Worm (Caenorhabditis elegans) whole organism, L4 larva: ENCODE results near the gene sri-38.

ENCODE experiments used
- F10B5.3 ChIP-seq: sonication (generic microtip); optimal IDR thresholded peaks from 2 replicates; lab custom pipeline; 2016; ENCODE audit warnings: mild to moderate bottlenecking, missing genetic modification characterization, missing compliant biosample characterization
- F26F4.8 ChIP-seq: fragments of 200-800 bp; sonication (Bioruptor generic); conservative IDR thresholded peaks from 2 replicates; pipeline ENCODE4 v1.3.6; 2022; ENCODE audit warnings: missing genetic modification characterization, missing compliant biosample characterization
- F44E2.7 ChIP-seq: fragments of 200-800 bp; sonication (Bioruptor generic); IDR thresholded peaks from 2 replicates; pipeline ENCODE4 v2.1.2; 2022; ENCODE audit warnings: missing genetic modification characterization, missing compliant biosample characterization
- F49E8.2 ChIP-seq: sonication (generic microtip); optimal IDR thresholded peaks from 2 replicates; lab custom pipeline; 2016; ENCODE audit warnings: missing compliant biosample characterization, mild to moderate bottlenecking, missing genetic modification characterization, borderline replicate concordance
- Y48G9A.11 ChIP-seq: fragments of 200-800 bp; sonication (Bioruptor generic); IDR thresholded peaks from 2 replicates; pipeline ENCODE4 v1.3.6; 2022; ENCODE audit warnings: missing genetic modification reagents, missing genetic modification characterization, missing compliant biosample characterization
- aha-1 ChIP-seq: fragments of 150-350 bp; peaks from one replicate; lab custom pipeline; 2014; ENCODE audit warnings: missing biosample characterization, missing genetic modification characterization
- ama-1 ChIP-seq: fragments of 150-350 bp; optimal IDR thresholded peaks from 2 replicates; lab custom pipeline; 2014; ENCODE audit warnings: inconsistent platforms, mixed read lengths
- ctbp-1 ChIP-seq: fragments of 200-800 bp; sonication (Bioruptor generic); IDR thresholded peaks from 2 replicates; pipeline ENCODE4 v1.3.6; 2022; ENCODE audit warnings: missing genetic modification reagents, missing genetic modification characterization, missing compliant biosample characterization
- daf-16 ChIP-seq, 3 experiments: sonication (generic microtip); optimal IDR thresholded peaks; 2 replicates each; lab custom pipeline; 2016 to 2017; ENCODE audit warnings: missing genetic modification characterization in 3 of 3, missing genetic modification reagents in 3 of 3, mild to moderate bottlenecking in 2 of 3, missing compliant biosample characterization in 2 of 3, missing biosample characterization in 1 of 3, moderate library complexity in 1 of 3
- dmd-6 ChIP-seq: fragments of 200-800 bp; sonication (Bioruptor generic); IDR thresholded peaks from 2 replicates; pipeline ENCODE4 v1.3.6; 2022; ENCODE audit warnings: missing genetic modification reagents, missing genetic modification characterization, missing compliant biosample characterization
- duxl-1 ChIP-seq: sonication (generic microtip); optimal IDR thresholded peaks from 2 replicates; lab custom pipeline; 2016; ENCODE audit warnings: mild to moderate bottlenecking, missing genetic modification characterization, moderate library complexity, missing compliant biosample characterization; ENCODE audit not compliant: poor library complexity
- hif-1 ChIP-seq, 2 experiments: sonication (generic microtip); optimal IDR thresholded peaks; 2 replicates each; lab custom pipeline; 2016 to 2017; ENCODE audit warnings: missing compliant biosample characterization in 2 of 2, missing genetic modification characterization in 2 of 2, missing genetic modification reagents in 2 of 2, missing genotype in 2 of 2, mild to moderate bottlenecking in 1 of 2
- hlh-11 ChIP-seq: fragments of 200-800 bp; sonication (Bioruptor generic); optimal IDR thresholded peaks from 2 replicates; lab custom pipeline; 2018; ENCODE audit warnings: mild to moderate bottlenecking, missing genetic modification characterization, missing compliant biosample characterization
- hlh-30 ChIP-seq: sonication (generic microtip); optimal IDR thresholded peaks from 2 replicates; lab custom pipeline; 2017; ENCODE audit warnings: antibody characterized with exemption, mild to moderate bottlenecking, missing genetic modification characterization, missing compliant biosample characterization; ENCODE audit not compliant: insufficient read depth
- lin-1 ChIP-seq: fragments of 200-800 bp; sonication (Bioruptor generic); IDR thresholded peaks from 2 replicates; pipeline ENCODE4 v1.3.6; 2022; ENCODE audit warnings: missing genetic modification reagents, missing genetic modification characterization, missing compliant biosample characterization
- lir-3 ChIP-seq: sonication (generic microtip); optimal IDR thresholded peaks from 2 replicates; lab custom pipeline; 2016; ENCODE audit warnings: mild to moderate bottlenecking, missing genetic modification characterization, missing compliant biosample characterization
- lsy-2 ChIP-seq, 2 experiments: fragments of 150-350 bp in 1 of 2; sonication (generic microtip) in 1 of 2; optimal IDR thresholded peaks; 2 replicates each; lab custom pipeline; 2014 to 2017; ENCODE audit warnings: missing biosample characterization in 2 of 2, missing genetic modification characterization in 2 of 2
- mdt-29 ChIP-seq: fragments of 200-800 bp; sonication (Bioruptor generic); IDR thresholded peaks from 2 replicates; pipeline ENCODE4 v1.3.6; 2022; ENCODE audit warnings: missing genetic modification reagents, missing genetic modification characterization, missing compliant biosample characterization
- mxl-3 ChIP-seq: fragments of 200-800 bp; sonication (Bioruptor generic); optimal IDR thresholded peaks from 2 replicates; lab custom pipeline; 2018; ENCODE audit warnings: mild to moderate bottlenecking, missing genetic modification characterization, missing compliant biosample characterization
- nhr-102 ChIP-seq: sonication (generic microtip); optimal IDR thresholded peaks from 2 replicates; lab custom pipeline; 2016; ENCODE audit warnings: mild to moderate bottlenecking, missing genetic modification characterization, moderate library complexity, missing compliant biosample characterization
- nhr-237 ChIP-seq: sonication (generic microtip); optimal IDR thresholded peaks from 2 replicates; lab custom pipeline; 2017; ENCODE audit warnings: missing biosample characterization, missing genetic modification characterization
- nhr-28 ChIP-seq: fragments of 150-350 bp; optimal IDR thresholded peaks from 2 replicates; lab custom pipeline; 2014; ENCODE audit warnings: missing biosample characterization, missing genetic modification characterization
- nhr-42 ChIP-seq: fragments of 200-800 bp; sonication (Bioruptor generic); IDR thresholded peaks from 2 replicates; pipeline ENCODE4 v1.3.6; 2022; ENCODE audit warnings: missing genetic modification characterization, missing compliant biosample characterization
- nhr-6 ChIP-seq: fragments of 150-350 bp; optimal IDR thresholded peaks from 2 replicates; lab custom pipeline; 2014; ENCODE audit warnings: missing biosample characterization, missing genetic modification characterization
- nhr-77 ChIP-seq: fragments of 150-350 bp; optimal IDR thresholded peaks from 2 replicates; lab custom pipeline; 2014; ENCODE audit warnings: missing biosample characterization, missing genetic modification characterization
- pha-4 ChIP-seq, 2 experiments: fragments of 150-350 bp in 1 of 2; fragments of 200-800 bp in 1 of 2; sonication (Bioruptor generic) in 1 of 2; IDR thresholded peaks in 1 of 2; optimal IDR thresholded peaks in 1 of 2; 2 replicates each; pipeline versions ENCODE4 v1.3.6 to Lab custom; 2014 to 2022; ENCODE audit warnings: missing genetic modification characterization in 2 of 2, missing genetic modification reagents in 2 of 2, missing biosample characterization in 1 of 2, missing compliant biosample characterization in 1 of 2
- php-3 ChIP-seq: fragments of 200-800 bp; sonication (Bioruptor generic); IDR thresholded peaks from 2 replicates; pipeline ENCODE4 v1.3.6; 2022; ENCODE audit warnings: missing genetic modification reagents, missing genetic modification characterization, missing compliant biosample characterization
- pqm-1 ChIP-seq: sonication (generic microtip); optimal IDR thresholded peaks from 2 replicates; lab custom pipeline; 2017; ENCODE audit warnings: missing biosample characterization, missing genetic modification characterization
- sdz-12 ChIP-seq: fragments of 200-800 bp; sonication (Bioruptor generic); optimal IDR thresholded peaks from 2 replicates; lab custom pipeline; 2018; ENCODE audit warnings: mild to moderate bottlenecking, missing genetic modification characterization, missing compliant biosample characterization
- skn-1 ChIP-seq: fragments of 150-350 bp; optimal IDR thresholded peaks from 2 replicates; lab custom pipeline; 2014; ENCODE audit warnings: missing biosample characterization, missing genetic modification characterization
- unc-62 ChIP-seq, 3 experiments: fragments of 150-350 bp in 1 of 3; sonication (generic microtip); optimal IDR thresholded peaks in 2 of 3; peaks in 1 of 3; 1 replicate in 1 of 3; 2 replicates in 2 of 3; lab custom pipeline; 2014 to 2017; ENCODE audit warnings: missing biosample characterization in 3 of 3, missing genetic modification characterization in 3 of 3, missing genetic modification reagents in 3 of 3, missing genotype in 1 of 3
- ztf-11 ChIP-seq: fragments of 150-350 bp; optimal IDR thresholded peaks from 2 replicates; lab custom pipeline; 2014; ENCODE audit warnings: missing biosample characterization, missing genetic modification characterization

The sri-38 gene

DNA sequence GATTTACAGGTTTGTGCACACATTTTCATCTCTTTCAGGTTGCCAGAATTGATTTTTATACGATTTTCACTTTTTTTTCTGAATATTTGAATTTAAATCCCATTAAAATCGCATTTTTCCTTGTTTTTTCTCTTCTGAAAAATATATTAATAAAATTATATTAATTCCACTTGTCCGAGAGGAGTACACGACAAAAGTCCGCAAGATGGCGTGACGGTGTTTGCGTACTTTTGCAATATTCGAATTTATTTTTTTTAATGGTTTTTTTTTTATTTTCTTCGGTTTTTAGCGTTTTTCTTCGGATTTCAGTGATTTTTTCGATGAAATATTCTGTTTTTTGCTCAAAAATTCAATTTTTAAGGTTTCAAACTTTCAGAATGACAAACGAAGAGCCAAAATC is 45.8 kb upstream of the sri-38 start, which contains the start of gene usp-39 (continued):
- TF ChIP-seq F49E8.2 (tag; lab: Kevin White, UChicago), result peak; percentile 35
- no peak for TF ChIP-seq F10B5.3 (tag; lab: Kevin White, UChicago)
- TF ChIP-seq skn-1 (tag; lab: Kevin White, UChicago), result no peak

DNA sequence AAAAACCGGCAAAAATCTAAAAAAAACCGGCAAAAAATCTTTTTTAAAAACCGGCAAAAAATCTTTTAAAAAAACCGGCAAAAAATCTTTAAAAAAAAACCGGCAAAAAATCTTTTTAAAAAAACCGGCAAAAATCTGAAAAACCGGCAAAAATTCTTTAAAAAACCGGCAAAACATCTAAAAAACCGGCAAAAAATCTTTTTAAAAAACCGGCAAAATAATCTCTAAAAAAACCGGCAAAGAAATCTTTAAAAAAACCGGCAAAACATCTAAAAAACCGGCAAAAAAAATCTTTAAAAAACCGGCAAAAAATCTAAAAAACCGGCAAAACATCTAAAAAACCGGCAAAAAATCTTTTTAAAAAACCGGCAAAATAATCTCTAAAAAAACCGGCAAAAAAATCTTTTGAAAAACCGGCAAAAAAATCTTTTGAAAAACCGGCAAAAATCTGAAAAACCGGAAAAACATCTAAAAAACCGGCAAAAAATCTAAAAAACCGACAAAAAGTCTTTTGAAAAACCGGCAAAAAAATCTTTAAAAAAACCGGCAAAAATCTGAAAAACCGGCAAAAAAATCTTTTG is 40.2 kb upstream of the sri-38 start:
- TF ChIP-seq aha-1, result peak; percentile 22

DNA sequence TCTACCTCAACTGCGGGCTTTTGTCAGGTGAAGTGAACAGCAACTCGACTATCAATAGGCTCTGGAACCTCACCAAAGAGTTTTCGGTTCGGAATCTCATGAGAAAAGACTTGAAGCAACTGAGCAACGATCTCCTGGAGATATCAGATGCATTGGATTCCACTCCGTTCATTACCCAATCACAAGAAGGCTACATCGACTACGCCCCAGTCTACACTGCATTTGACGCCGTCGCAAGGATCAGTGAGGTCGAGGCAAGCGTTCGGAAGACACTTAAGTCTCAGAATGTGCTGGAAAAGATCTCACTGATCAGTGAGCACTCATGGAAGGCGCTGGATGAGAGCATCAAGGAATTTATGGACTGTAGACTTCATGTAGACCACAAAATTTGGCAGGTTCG is 32.4 kb upstream of the sri-38 start:
- TF ChIP-seq Y48G9A.11 (GFP tag; lab: Robert Waterston, UW), result no peak
- peak; percentile 91 for TF ChIP-seq aha-1
- TF ChIP-seq, all 104 proteins: peak for 1

DNA sequence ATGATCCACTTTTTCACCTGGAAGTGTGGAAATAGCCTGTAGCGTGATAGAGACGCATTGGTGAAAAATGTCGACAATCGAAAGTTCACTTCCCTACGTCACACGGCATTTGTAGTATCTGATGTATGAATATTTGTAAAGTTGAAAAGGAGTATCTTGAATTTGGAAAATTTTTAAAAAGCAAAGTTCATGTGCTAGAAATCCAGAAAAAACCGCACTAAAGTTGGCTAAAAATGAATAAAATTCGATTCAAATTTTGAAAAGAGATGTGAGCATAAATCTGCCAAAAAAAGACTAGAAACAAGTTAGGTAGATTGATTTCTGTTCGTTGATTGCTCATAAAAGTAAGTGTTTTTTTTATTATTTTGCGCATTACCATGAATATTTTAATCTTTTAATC is 27.6 kb upstream of the sri-38 start, which contains the start of gene sri-74:
Gene sri-74 (minus strand): TSS at position 101 of the 400 bp plus-strand sequence.
- TF ChIP-seq aha-1 (no peak), pha-4 (GFP tag; IDR thresholded peaks at IDR 0.05; lab: Robert Waterston, UW) (no peak), pha-4 (tag; optimal IDR thresholded peaks at IDR 0.05; lab: Kevin White, UChicago) (no peak), sdz-12 (GFP tag; lab: Kevin White, UChicago) (no peak), hlh-11 (no peak), F44E2.7 (no peak), lir-3 (tag; lab: Kevin White, UChicago) (no peak), mdt-29 (no peak), hif-1 (tag; optimal IDR thresholded peaks at IDR 0.05; lab: Kevin White, UChicago) (no peak), F26F4.8 (GFP tag; lab: Robert Waterston, UW) (no peak), ztf-11 (no peak)

DNA sequence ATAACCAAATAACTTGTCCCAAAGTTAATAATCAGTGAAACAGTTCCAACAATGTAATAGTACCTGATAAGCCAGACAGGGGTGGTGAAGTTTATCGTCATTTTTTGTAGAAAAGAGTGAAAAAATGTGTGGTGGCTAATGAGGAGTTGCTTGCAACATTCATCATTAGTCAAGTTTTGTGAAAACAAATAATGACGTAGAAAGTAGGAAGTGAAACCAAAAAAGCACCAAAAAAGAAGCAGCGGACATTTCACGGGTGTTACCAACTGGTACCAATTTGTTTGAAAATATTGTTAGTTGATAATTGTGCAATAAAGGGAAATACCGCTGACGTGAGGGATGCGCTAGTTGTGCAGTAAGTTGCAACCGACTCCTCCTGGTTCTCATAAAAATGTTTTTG is 25.2 kb upstream of the sri-38 start, which contains the start of gene sri-36:
Gene sri-36 (minus strand): TSS at position 101 of the 400 bp plus-strand sequence.
- TF ChIP-seq aha-1, result peak; percentile 9
- TF ChIP-seq php-3, result no peak
- TF ChIP-seq, all 104 proteins: peak for 1

DNA sequence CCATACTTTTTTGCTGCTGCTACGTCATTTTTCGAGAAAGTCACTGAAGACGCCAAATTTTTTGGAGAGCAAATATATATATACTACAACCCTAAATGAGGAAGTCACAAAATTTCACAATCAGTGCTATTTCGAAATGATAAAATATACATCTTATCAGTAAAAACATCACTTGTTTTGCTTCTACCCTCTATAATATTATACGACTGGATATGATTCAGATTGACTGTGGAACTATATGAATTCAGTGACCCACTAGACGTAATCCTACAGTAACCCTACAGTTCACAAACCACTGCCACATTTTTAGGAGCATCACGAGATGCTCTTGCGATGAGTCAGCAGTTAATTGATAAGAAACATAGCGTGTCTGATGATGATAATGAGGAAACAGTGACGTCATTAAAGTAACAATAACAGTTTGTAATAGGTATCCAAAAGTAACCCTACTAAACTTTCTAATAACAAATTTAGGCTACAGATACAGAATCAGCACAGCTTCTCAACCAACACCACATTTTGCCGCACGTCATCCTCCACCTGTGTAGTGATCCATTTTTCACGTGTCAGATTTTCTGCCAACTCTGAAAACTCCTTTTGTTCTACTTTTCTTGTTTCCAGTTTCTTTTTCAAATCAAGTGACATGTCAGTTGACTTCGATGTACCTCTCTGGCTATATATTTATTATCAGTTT is 23.7 kb upstream of the sri-38 start, which contains the start of the genes F33H12.7 and sri-39:
Gene F33H12.7 (minus strand): TSS at position 51 of the 694 bp plus-strand sequence.
Gene sri-39 (plus strand): TSS at position 644 of the 694 bp plus-strand sequence.
- peak in 1 of 2 experiments; percentile 75 for TF ChIP-seq lsy-2 (tag; optimal IDR thresholded peaks at IDR 0.05; lab: Kevin White, UChicago)
- TF ChIP-seq ama-1 (lab: Kevin White, UChicago), result no peak
- TF ChIP-seq nhr-28 (tag; lab: Kevin White, UChicago), result peak; percentile 81
- peak; percentile 52 for TF ChIP-seq dmd-6
- no peak for TF ChIP-seq nhr-237 (tag; lab: Kevin White, UChicago)
- no peak for TF ChIP-seq daf-16 (GFP tag; optimal IDR thresholded peaks at IDR 0.05; lab: Kevin White, UChicago)
- TF ChIP-seq daf-16 (tag; optimal IDR thresholded peaks at IDR 0.05; lab: Kevin White, UChicago), result peak; percentile 13
- TF ChIP-seq nhr-102 (tag; lab: Kevin White, UChicago), result peak; percentile 73
- TF ChIP-seq unc-62 (GFP tag; optimal IDR thresholded peaks at IDR 0.05 in 1 of 2; lab: Kevin White, UChicago), result peak in 1 of 2 experiments; percentile 28
- TF ChIP-seq unc-62 (tag; optimal IDR thresholded peaks at IDR 0.05; lab: Kevin White, UChicago), result no peak
- TF ChIP-seq nhr-77, result peak; percentile 38
- peak; percentile 13 for TF ChIP-seq hlh-30 (tag; lab: Kevin White, UChicago)
- 0 out of 2 replicates have a peak, but pooled peaks have one; percentile 9 for TF ChIP-seq lin-1
- TF ChIP-seq pqm-1 (tag; lab: Kevin White, UChicago), result peak; percentile 87
- TF ChIP-seq nhr-6 (tag; lab: Kevin White, UChicago), result peak; percentile 29
- no peak for TF ChIP-seq ctbp-1 (GFP tag; lab: Robert Waterston, UW)
- TF ChIP-seq duxl-1, result no peak
- TF ChIP-seq hlh-11, result peak; percentile 57
- TF ChIP-seq nhr-42 (GFP tag; lab: Robert Waterston, UW), result 0 out of 2 replicates have a peak, but pooled peaks have one; percentile 10
- peak; percentile 42 for TF ChIP-seq mxl-3 (GFP tag; lab: Kevin White, UChicago)
